ENCODE assay signal across 1 fruit fly cellular context in the genomic region with DNA sequence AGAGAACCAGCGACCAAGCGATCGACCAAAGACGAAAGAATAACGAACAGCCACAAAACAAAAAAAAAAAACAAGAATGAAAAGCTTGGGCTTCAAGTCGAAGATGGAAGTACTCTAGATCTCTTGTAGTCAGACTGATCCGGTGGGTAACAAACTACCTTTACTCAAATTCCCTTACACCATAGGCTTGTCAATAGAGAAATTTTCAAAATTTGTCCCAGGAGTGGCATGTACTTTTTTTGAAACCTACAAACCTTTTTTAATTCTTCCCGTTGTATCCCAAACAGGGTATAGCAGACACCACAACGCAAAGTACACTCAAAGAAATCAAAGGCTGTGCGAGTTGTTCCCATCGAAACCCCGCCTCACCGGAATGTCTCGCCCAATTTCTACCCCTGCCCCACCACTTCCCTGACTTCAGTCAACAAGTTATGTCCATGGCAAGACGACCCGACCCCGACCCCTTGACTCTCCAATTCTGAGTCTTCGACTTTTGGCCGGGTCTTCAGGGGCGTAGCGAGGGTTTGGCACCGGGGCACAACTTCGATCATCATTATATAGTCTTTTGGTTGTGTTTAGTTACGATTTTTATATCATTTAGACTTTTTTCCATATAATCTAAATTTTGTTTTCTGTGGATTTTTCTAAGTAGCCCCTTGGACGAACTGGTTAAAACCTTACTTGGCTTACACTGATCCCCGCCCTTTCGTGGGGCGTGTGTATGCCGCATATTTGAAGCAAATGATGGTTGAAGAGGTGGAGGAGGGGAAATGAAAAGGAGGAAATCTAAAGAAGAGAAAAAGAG.
A peak's percentile ranks its signal among the peaks of the same experiment; 100 is the strongest.
TF ChIP-seq lines count a peak whose summit lies in the region.

No protein-coding gene starts in this region.

TF ChIP-seq in whole organism, embryonic, 481 proteins besides CTCF, POLR2A, EP300 and RAD21 (continued from another document and continues in another):
- TF ChIP-seq scrt (GFP tag; optimal IDR thresholded peaks at IDR 0.05; lab: Kevin White, UChicago), result no peak
- TF ChIP-seq fu2 (GFP tag; optimal IDR thresholded peaks at IDR 0.05; lab: Kevin White, UChicago), result no peak
- no peak for TF ChIP-seq CG12744 (GFP tag; optimal IDR thresholded peaks at IDR 0.05; lab: Kevin White, UChicago)
- TF ChIP-seq CG9817 (tag; optimal IDR thresholded peaks at IDR 0.05; lab: Kevin White, UChicago), result no peak
- no peak for TF ChIP-seq Ets97D (GFP tag; optimal IDR thresholded peaks at IDR 0.05; lab: Kevin White, UChicago)
- no peak for TF ChIP-seq usp (GFP tag; optimal IDR thresholded peaks at IDR 0.05; lab: Kevin White, UChicago)
- no peak for TF ChIP-seq CG10462 (GFP tag; optimal IDR thresholded peaks at IDR 0.05; lab: Kevin White, UChicago)
- no peak for TF ChIP-seq disco-r (GFP tag; optimal IDR thresholded peaks at IDR 0.05; lab: Kevin White, UChicago)
- peak; percentile 61 for TF ChIP-seq CG8089 (GFP tag; optimal IDR thresholded peaks at IDR 0.05; lab: Kevin White, UChicago)
- TF ChIP-seq unpg (GFP tag; optimal IDR thresholded peaks at IDR 0.05; lab: Kevin White, UChicago), result peak; percentile 42
- TF ChIP-seq CG10431 (GFP tag; optimal IDR thresholded peaks at IDR 0.05; lab: Kevin White, UChicago), result no peak
- TF ChIP-seq nmo (GFP tag; optimal IDR thresholded peaks at IDR 0.05; lab: Kevin White, UChicago), result peak; percentile 49
- TF ChIP-seq klu (GFP tag; IDR thresholded peaks at IDR 0.05; lab: Robert Waterston, UW), result no peak
- peak; percentile 54 for TF ChIP-seq luna (GFP tag; optimal IDR thresholded peaks at IDR 0.05; lab: Kevin White, UChicago)
- TF ChIP-seq HLHmδ (GFP tag; optimal IDR thresholded peaks at IDR 0.05; lab: Kevin White, UChicago), result no peak
- no peak for TF ChIP-seq CG6654 (GFP tag; optimal IDR thresholded peaks at IDR 0.05; lab: Kevin White, UChicago)
- no peak for TF ChIP-seq CG2889 (GFP tag; IDR thresholded peaks at IDR 0.05; lab: Robert Waterston, UW)
- TF ChIP-seq CG12769 (tag; optimal IDR thresholded peaks at IDR 0.05; lab: Kevin White, UChicago), result peak; percentile 14
- peak; percentile 36 for TF ChIP-seq Hmr (GFP tag; optimal IDR thresholded peaks at IDR 0.05; lab: Kevin White, UChicago)
- TF ChIP-seq MESR4 (GFP tag; optimal IDR thresholded peaks at IDR 0.05; lab: Kevin White, UChicago), result no peak
- TF ChIP-seq Atf6 (GFP tag; IDR thresholded peaks at IDR 0.05; lab: Robert Waterston, UW), result no peak
- peak; percentile 62 for TF ChIP-seq kni (GFP tag; optimal IDR thresholded peaks at IDR 0.05; lab: Kevin White, UChicago)
- peak; percentile 47 for TF ChIP-seq sisA (GFP tag; IDR thresholded peaks at IDR 0.05; lab: Robert Waterston, UW)
- TF ChIP-seq zen (tag; optimal IDR thresholded peaks at IDR 0.05; lab: Kevin White, UChicago), result no peak
- TF ChIP-seq CG10267 (tag; optimal IDR thresholded peaks at IDR 0.05; lab: Kevin White, UChicago), result peak; percentile 43
- peak; percentile 38 for TF ChIP-seq Sox102F (GFP tag; optimal IDR thresholded peaks at IDR 0.05; lab: Kevin White, UChicago)
- no peak for TF ChIP-seq z (GFP tag; IDR thresholded peaks at IDR 0.05; lab: Robert Waterston, UW)
- TF ChIP-seq sug (tag; optimal IDR thresholded peaks at IDR 0.05; lab: Kevin White, UChicago), result no peak
- TF ChIP-seq CG4424 (GFP tag; optimal IDR thresholded peaks at IDR 0.05; lab: Kevin White, UChicago), result peak; percentile 38
- TF ChIP-seq Xrp1 (GFP tag; IDR thresholded peaks at IDR 0.05; lab: Robert Waterston, UW), result peak; percentile 84
- peak; percentile 23 for TF ChIP-seq crc (GFP tag; optimal IDR thresholded peaks at IDR 0.05; lab: Kevin White, UChicago)
- no peak for TF ChIP-seq CG15269 (tag; optimal IDR thresholded peaks at IDR 0.05; lab: Kevin White, UChicago)
- no peak for TF ChIP-seq pan (optimal IDR thresholded peaks at IDR 0.05; lab: Kevin White, UChicago)
- peak in 1 of 2 experiments; percentile 37 for TF ChIP-seq pan (GFP tag; optimal IDR thresholded peaks at IDR 0.05 in 1 of 2, IDR thresholded peaks at IDR 0.05 in 1 of 2)
- no peak for TF ChIP-seq salm (tag; optimal IDR thresholded peaks at IDR 0.05; lab: Kevin White, UChicago)
- peak; percentile 9 for TF ChIP-seq dm (GFP tag; optimal IDR thresholded peaks at IDR 0.05; lab: Kevin White, UChicago)
- TF ChIP-seq psq (GFP tag; optimal IDR thresholded peaks at IDR 0.05; lab: Kevin White, UChicago), result peak; percentile 24
- TF ChIP-seq Mad (GFP tag; optimal IDR thresholded peaks at IDR 0.05; lab: Kevin White, UChicago), result no peak
- peak; percentile 37; the same call in 2 of the 3 replicates for TF ChIP-seq CG7357 (GFP tag; IDR thresholded peaks at IDR 0.05; lab: Robert Waterston, UW)
- TF ChIP-seq CG10147 (GFP tag; optimal IDR thresholded peaks at IDR 0.05; lab: Kevin White, UChicago), result no peak
- TF ChIP-seq CG15479 (GFP tag; optimal IDR thresholded peaks at IDR 0.05; lab: Kevin White, UChicago), result no peak
- TF ChIP-seq CG3163 (GFP tag; optimal IDR thresholded peaks at IDR 0.05; lab: Kevin White, UChicago), result no peak
- no peak for TF ChIP-seq D (optimal IDR thresholded peaks at IDR 0.05; lab: Kevin White, UChicago)
- TF ChIP-seq D (GFP tag; optimal IDR thresholded peaks at IDR 0.05; lab: Kevin White, UChicago), result peak; percentile 12
- no peak for TF ChIP-seq CG3726 (GFP tag; IDR thresholded peaks at IDR 0.05; lab: Robert Waterston, UW)
- TF ChIP-seq gsb-n (tag; optimal IDR thresholded peaks at IDR 0.05; lab: Kevin White, UChicago), result peak; percentile 26
- TF ChIP-seq dysf (GFP tag; IDR thresholded peaks at IDR 0.05; lab: Robert Waterston, UW), result peak; percentile 59; the same call in 2 of the 3 replicates
- TF ChIP-seq CG12299 (tag; optimal IDR thresholded peaks at IDR 0.05; lab: Kevin White, UChicago), result peak; percentile 5
- no peak for TF ChIP-seq CG13296 (GFP tag; optimal IDR thresholded peaks at IDR 0.05; lab: Kevin White, UChicago)
- peak; percentile 61; the same call in 1 of the 2 replicates for TF ChIP-seq ranshi (GFP tag; IDR thresholded peaks at IDR 0.05; lab: Robert Waterston, UW)
- TF ChIP-seq wek (GFP tag; optimal IDR thresholded peaks at IDR 0.05; lab: Kevin White, UChicago), result no peak
- peak; percentile 25 for TF ChIP-seq CG1233 (GFP tag; optimal IDR thresholded peaks at IDR 0.05; lab: Kevin White, UChicago)
- no peak for TF ChIP-seq Bgb (GFP tag; IDR thresholded peaks at IDR 0.05; lab: Robert Waterston, UW; ENCODE audit: partially characterized antibody)
- TF ChIP-seq CG3281 (GFP tag; optimal IDR thresholded peaks at IDR 0.05; lab: Kevin White, UChicago), result peak; percentile 47
- no peak for TF ChIP-seq btn (GFP tag; optimal IDR thresholded peaks at IDR 0.05; lab: Kevin White, UChicago)
- no peak for TF ChIP-seq CG6813 (GFP tag; optimal IDR thresholded peaks at IDR 0.05; lab: Kevin White, UChicago)
- no peak for TF ChIP-seq sima (GFP tag; optimal IDR thresholded peaks at IDR 0.05; lab: Kevin White, UChicago)
- TF ChIP-seq oc (tag; optimal IDR thresholded peaks at IDR 0.05; lab: Kevin White, UChicago), result peak; percentile 50
- TF ChIP-seq Camta (GFP tag; optimal IDR thresholded peaks at IDR 0.05; lab: Kevin White, UChicago), result peak; percentile 39
- TF ChIP-seq Taf1 (GFP tag; IDR thresholded peaks at IDR 0.05; lab: Robert Waterston, UW), result no peak
- peak; percentile 1 for TF ChIP-seq jing (GFP tag; optimal IDR thresholded peaks at IDR 0.05; lab: Kevin White, UChicago)
- TF ChIP-seq CG33557 (GFP tag; optimal IDR thresholded peaks at IDR 0.05; lab: Kevin White, UChicago), result peak; percentile 49
- no peak for TF ChIP-seq Dip2 (GFP tag; IDR thresholded peaks at IDR 0.05; lab: Robert Waterston, UW)
- TF ChIP-seq PHDP (tag; optimal IDR thresholded peaks at IDR 0.05; lab: Kevin White, UChicago), result peak; percentile 29
- no peak for TF ChIP-seq CG4707 (GFP tag; optimal IDR thresholded peaks at IDR 0.05; lab: Kevin White, UChicago)
- TF ChIP-seq Hand (GFP tag; optimal IDR thresholded peaks at IDR 0.05; lab: Kevin White, UChicago), result no peak
- no peak for TF ChIP-seq Dp (GFP tag; optimal IDR thresholded peaks at IDR 0.05; lab: Kevin White, UChicago)
- TF ChIP-seq gce (GFP tag; IDR thresholded peaks at IDR 0.05; lab: Robert Waterston, UW), result no peak
- TF ChIP-seq Antp (GFP tag; optimal IDR thresholded peaks at IDR 0.05; lab: Kevin White, UChicago), result peak; percentile 55
- TF ChIP-seq CG2120 (GFP tag; optimal IDR thresholded peaks at IDR 0.05; lab: Kevin White, UChicago), result peak; percentile 79
- no peak for TF ChIP-seq Fer2 (tag; optimal IDR thresholded peaks at IDR 0.05; lab: Kevin White, UChicago)
- TF ChIP-seq YL-1 (GFP tag; optimal IDR thresholded peaks at IDR 0.05; lab: Kevin White, UChicago), result no peak
- peak; percentile 39 for TF ChIP-seq Spps (tag; optimal IDR thresholded peaks at IDR 0.05; lab: Kevin White, UChicago)
- no peak for TF ChIP-seq CG18619 (GFP tag; optimal IDR thresholded peaks at IDR 0.05; lab: Kevin White, UChicago)
- no peak for TF ChIP-seq Dek (tag; optimal IDR thresholded peaks at IDR 0.05; lab: Kevin White, UChicago)
- peak; percentile 39 for TF ChIP-seq Meics (GFP tag; optimal IDR thresholded peaks at IDR 0.05; lab: Kevin White, UChicago)
- peak; percentile 58 for TF ChIP-seq sd (tag; optimal IDR thresholded peaks at IDR 0.05; lab: Kevin White, UChicago)
- no peak for TF ChIP-seq gcm2 (GFP tag; optimal IDR thresholded peaks at IDR 0.05; lab: Kevin White, UChicago)
- no peak for TF ChIP-seq Sry-δ (GFP tag; optimal IDR thresholded peaks at IDR 0.05; lab: Kevin White, UChicago)
- TF ChIP-seq CG31388 (GFP tag; optimal IDR thresholded peaks at IDR 0.05; lab: Kevin White, UChicago), result no peak
- TF ChIP-seq bab2 (GFP tag; optimal IDR thresholded peaks at IDR 0.05; lab: Kevin White, UChicago), result peak; percentile 23
- peak; percentile 39 for TF ChIP-seq CG10366 (GFP tag; IDR thresholded peaks at IDR 0.05; lab: Robert Waterston, UW)
- peak; percentile 86 for TF ChIP-seq crol (GFP tag; IDR thresholded peaks at IDR 0.05; lab: Robert Waterston, UW)
- TF ChIP-seq HLH54F (GFP tag; optimal IDR thresholded peaks at IDR 0.05; lab: Kevin White, UChicago), result peak; percentile 37
- TF ChIP-seq Six4 (GFP tag; optimal IDR thresholded peaks at IDR 0.05; lab: Kevin White, UChicago), result peak; percentile 34
- no peak for TF ChIP-seq CG10274 (GFP tag; optimal IDR thresholded peaks at IDR 0.05; lab: Kevin White, UChicago)
- TF ChIP-seq CG1603 (tag; optimal IDR thresholded peaks at IDR 0.05; lab: Kevin White, UChicago), result no peak
- TF ChIP-seq B-H1 (GFP tag; IDR thresholded peaks at IDR 0.05; lab: Robert Waterston, UW), result no peak
- no peak for TF ChIP-seq CG18476 (GFP tag; optimal IDR thresholded peaks at IDR 0.05; lab: Kevin White, UChicago)
- no peak for TF ChIP-seq CG1024 (GFP tag; IDR thresholded peaks at IDR 0.05; lab: Robert Waterston, UW)
- TF ChIP-seq Ada2b (GFP tag; IDR thresholded peaks at IDR 0.05; lab: Robert Waterston, UW), result peak; percentile 35; the same call in 1 of the 2 replicates
- peak; percentile 58; the same call in 1 of the 2 replicates for TF ChIP-seq chm (GFP tag; IDR thresholded peaks at IDR 0.05; lab: Robert Waterston, UW)
- peak; percentile 57 for TF ChIP-seq CG6689 (GFP tag; IDR thresholded peaks at IDR 0.05; lab: Robert Waterston, UW)
- peak; percentile 53 for TF ChIP-seq az2 (GFP tag; optimal IDR thresholded peaks at IDR 0.05; lab: Kevin White, UChicago)
- no peak for TF ChIP-seq Poxn (GFP tag; IDR thresholded peaks at IDR 0.05; lab: Robert Waterston, UW)
- peak; percentile 27 for TF ChIP-seq CG18599 (GFP tag; optimal IDR thresholded peaks at IDR 0.05; lab: Kevin White, UChicago)
- TF ChIP-seq CG13624 (GFP tag; optimal IDR thresholded peaks at IDR 0.05; lab: Kevin White, UChicago), result peak; percentile 42
- TF ChIP-seq Dad (GFP tag; optimal IDR thresholded peaks at IDR 0.05; lab: Kevin White, UChicago), result peak; percentile 56
- peak; percentile 26 for TF ChIP-seq CG9876 (GFP tag; optimal IDR thresholded peaks at IDR 0.05; lab: Kevin White, UChicago)
- no peak for TF ChIP-seq trh (GFP tag; optimal IDR thresholded peaks at IDR 0.05; lab: Kevin White, UChicago)
- no peak for TF ChIP-seq CG4328 (GFP tag; optimal IDR thresholded peaks at IDR 0.05; lab: Kevin White, UChicago)
- peak; percentile 55 for TF ChIP-seq rib (GFP tag; IDR thresholded peaks at IDR 0.05; lab: Robert Waterston, UW)
- TF ChIP-seq gro (GFP tag; optimal IDR thresholded peaks at IDR 0.05; lab: Kevin White, UChicago), result peak; percentile 40
- TF ChIP-seq Xbp1 (GFP tag; optimal IDR thresholded peaks at IDR 0.05; lab: Kevin White, UChicago), result peak; percentile 51
- peak; percentile 36 for TF ChIP-seq shn (GFP tag; optimal IDR thresholded peaks at IDR 0.05; lab: Kevin White, UChicago)
- TF ChIP-seq her (GFP tag; optimal IDR thresholded peaks at IDR 0.05; lab: Kevin White, UChicago), result peak; percentile 45
- no peak for TF ChIP-seq repo (GFP tag; optimal IDR thresholded peaks at IDR 0.05; lab: Kevin White, UChicago)
- 0 out of 2 replicates have a peak, but pooled peaks have one; percentile 24 for TF ChIP-seq CG11247 (GFP tag; IDR thresholded peaks at IDR 0.05; lab: Robert Waterston, UW)
- TF ChIP-seq pum (GFP tag; optimal IDR thresholded peaks at IDR 0.05; lab: Kevin White, UChicago), result peak; percentile 74
- TF ChIP-seq CrebB (tag; optimal IDR thresholded peaks at IDR 0.05; lab: Kevin White, UChicago), result no peak
- no peak for TF ChIP-seq schlank (tag; optimal IDR thresholded peaks at IDR 0.05; lab: Kevin White, UChicago)
- TF ChIP-seq chinmo (GFP tag; IDR thresholded peaks at IDR 0.05; lab: Robert Waterston, UW; ENCODE audit: partially characterized antibody), result no peak
- no peak for TF ChIP-seq CG34224 (GFP tag; IDR thresholded peaks at IDR 0.05; lab: Robert Waterston, UW; ENCODE audit: partially characterized antibody)
- TF ChIP-seq grau (tag; optimal IDR thresholded peaks at IDR 0.05; lab: Kevin White, UChicago), result peak; percentile 44
- TF ChIP-seq CG32772 (GFP tag; IDR thresholded peaks at IDR 0.05; lab: Robert Waterston, UW), result no peak
- 0 out of 2 replicates have a peak, but pooled peaks have one; percentile 45 for TF ChIP-seq dan (GFP tag; IDR thresholded peaks at IDR 0.05; lab: Robert Waterston, UW)
- TF ChIP-seq cas (GFP tag; IDR thresholded peaks at IDR 0.05; lab: Robert Waterston, UW), result no peak
- peak; percentile 65 for TF ChIP-seq vvl (GFP tag; IDR thresholded peaks at IDR 0.05; lab: Robert Waterston, UW)
- no peak for TF ChIP-seq yki (optimal IDR thresholded peaks at IDR 0.05; lab: Kevin White, UChicago)
- TF ChIP-seq CG9437 (GFP tag; optimal IDR thresholded peaks at IDR 0.05; lab: Kevin White, UChicago), result no peak
- TF ChIP-seq Nf-YA (GFP tag; IDR thresholded peaks at IDR 0.05; lab: Robert Waterston, UW), result 0 out of 2 replicates have a peak, but pooled peaks have one; percentile 47
- peak; percentile 66 for TF ChIP-seq slbo (GFP tag; IDR thresholded peaks at IDR 0.05; lab: Robert Waterston, UW)
- no peak for TF ChIP-seq fd3F (GFP tag; optimal IDR thresholded peaks at IDR 0.05; lab: Kevin White, UChicago)
- peak; percentile 66 for TF ChIP-seq CG9215 (GFP tag; IDR thresholded peaks at IDR 0.05; lab: Robert Waterston, UW)
- no peak for TF ChIP-seq toy (GFP tag; IDR thresholded peaks at IDR 0.05; lab: Robert Waterston, UW)
